Worm (Caenorhabditis elegans) whole organism, young adult: ENCODE data around the gene K03H9.3.

Source experiments
- B0019.2 ChIP-seq: fragments of 200-800 bp; sonication (Bioruptor generic); conservative IDR thresholded peaks from 2 replicates; pipeline ENCODE4 v1.3.6; 2022; ENCODE audit warnings: missing genetic modification reagents, missing genetic modification characterization, missing compliant biosample characterization
- B0035.1 ChIP-seq: sonication (generic microtip); optimal IDR thresholded peaks from 2 replicates; lab custom pipeline; 2016; ENCODE audit warnings: missing genetic modification characterization, mild to moderate bottlenecking, missing compliant biosample characterization, missing genotype, missing genetic modification reagents
- C06A6.2 ChIP-seq: fragments of 200-800 bp; sonication (Bioruptor generic); conservative IDR thresholded peaks from 2 replicates; pipeline ENCODE4 v1.3.6; 2022; ENCODE audit warnings: missing genetic modification characterization, missing compliant biosample characterization
- C17E4.6 ChIP-seq: fragments of 200-800 bp; sonication (Bioruptor generic); IDR thresholded peaks from 2 replicates; pipeline ENCODE4 v1.3.6; 2022; ENCODE audit warnings: missing genetic modification reagents, missing genetic modification characterization, missing compliant biosample characterization
- F37B4.10 ChIP-seq: fragments of 200-800 bp; sonication (Bioruptor generic); IDR thresholded peaks from 2 replicates; pipeline ENCODE4 v1.3.6; 2022; ENCODE audit warnings: missing genetic modification characterization, missing compliant biosample characterization
- F49E8.2 ChIP-seq: sonication (generic microtip); optimal IDR thresholded peaks from 3 replicates; lab custom pipeline; 2017; ENCODE audit warnings: missing genetic modification characterization, mild to moderate bottlenecking, missing compliant biosample characterization, antibody characterized with exemption, moderate library complexity; ENCODE audit not compliant: insufficient read depth
- F57C9.4 ChIP-seq: sonication (generic microtip); optimal IDR thresholded peaks from 2 replicates; lab custom pipeline; 2017; ENCODE audit warnings: mild to moderate bottlenecking, missing genetic modification characterization, missing compliant biosample characterization
- T07F8.4 ChIP-seq: sonication (generic microtip); optimal IDR thresholded peaks from 2 replicates; lab custom pipeline; 2016; ENCODE audit warnings: mild to moderate bottlenecking, missing genetic modification characterization, moderate library complexity, missing compliant biosample characterization
- Y67H2A.10 ChIP-seq: fragments of 200-800 bp; sonication (Bioruptor generic); conservative IDR thresholded peaks from 2 replicates; pipeline ENCODE4 v1.3.6; 2022; ENCODE audit warnings: missing genetic modification reagents, missing genetic modification characterization, missing compliant biosample characterization
- aptf-3 ChIP-seq: fragments of 200-800 bp; sonication (Bioruptor generic); IDR thresholded peaks from 2 replicates; pipeline ENCODE4 v1.3.6; 2022; ENCODE audit warnings: missing genetic modification characterization, missing compliant biosample characterization
- attf-5 ChIP-seq: fragments of 200-800 bp; sonication (Bioruptor generic); optimal IDR thresholded peaks from 2 replicates; lab custom pipeline; 2018; ENCODE audit warnings: mild to moderate bottlenecking, missing genetic modification characterization, missing compliant biosample characterization
- attf-6 ChIP-seq: fragments of 200-800 bp; sonication (Bioruptor generic); IDR thresholded peaks from 2 replicates; pipeline ENCODE4 v1.3.6; 2022; ENCODE audit warnings: missing genetic modification reagents, missing genetic modification characterization, missing compliant biosample characterization
- bed-1 ChIP-seq: fragments of 200-800 bp; sonication (Bioruptor generic); IDR thresholded peaks from 2 replicates; pipeline ENCODE4 v1.3.6; 2022; ENCODE audit warnings: missing genetic modification reagents, missing genetic modification characterization, missing compliant biosample characterization
- bed-2 ChIP-seq: fragments of 200-800 bp; sonication (Bioruptor generic); IDR thresholded peaks from 2 replicates; pipeline ENCODE4 v1.3.6; 2022; ENCODE audit warnings: missing genetic modification reagents, missing genetic modification characterization, missing compliant biosample characterization
- cebp-1 ChIP-seq, 2 experiments: fragments of 200-800 bp in 1 of 2; sonication (Bioruptor generic) in 1 of 2; sonication (generic microtip) in 1 of 2; IDR thresholded peaks in 1 of 2; optimal IDR thresholded peaks in 1 of 2; 2 replicates each; pipeline versions ENCODE4 v1.3.6 to Lab custom; 2017 to 2022; ENCODE audit warnings: missing compliant biosample characterization in 2 of 2, missing genetic modification characterization in 2 of 2, mild to moderate bottlenecking in 1 of 2, missing genetic modification reagents in 1 of 2, moderate library complexity in 1 of 2
- ceh-27 ChIP-seq: fragments of 200-800 bp; sonication (Bioruptor generic); optimal IDR thresholded peaks from 2 replicates; lab custom pipeline; 2018; ENCODE audit warnings: mild to moderate bottlenecking, missing genetic modification characterization, moderate library complexity, missing compliant biosample characterization
- ceh-40 ChIP-seq: fragments of 200-800 bp; sonication (Bioruptor generic); IDR thresholded peaks from 2 replicates; pipeline ENCODE4 v1.3.6; 2022; ENCODE audit warnings: missing genetic modification characterization, missing compliant biosample characterization
- ceh-91 ChIP-seq: fragments of 200-800 bp; sonication (Bioruptor generic); IDR thresholded peaks from 2 replicates; pipeline ENCODE4 v1.3.6; 2022; ENCODE audit warnings: missing genetic modification reagents, missing genetic modification characterization, missing compliant biosample characterization
- chd-7 ChIP-seq: sonication (generic microtip); optimal IDR thresholded peaks from 2 replicates; lab custom pipeline; 2016; ENCODE audit warnings: mild to moderate bottlenecking, missing genetic modification characterization, moderate library complexity, missing compliant biosample characterization
- dpl-1 ChIP-seq: fragments of 150-350 bp; optimal IDR thresholded peaks from 2 replicates; lab custom pipeline; 2014; ENCODE audit warnings: missing biosample characterization, missing genetic modification reagents, missing genetic modification characterization
- egl-18 ChIP-seq: fragments of 200-800 bp; sonication (Bioruptor generic); IDR thresholded peaks from 2 replicates; pipeline ENCODE4 v1.3.6; 2022; ENCODE audit warnings: missing genetic modification reagents, missing genetic modification characterization, missing compliant biosample characterization
- fkh-3 ChIP-seq: sonication (generic microtip); optimal IDR thresholded peaks from 2 replicates; lab custom pipeline; 2016; ENCODE audit warnings: mild to moderate bottlenecking, missing genetic modification characterization, missing compliant biosample characterization
- him-1 ChIP-seq: sonication (generic microtip); optimal IDR thresholded peaks from 2 replicates; lab custom pipeline; 2016; ENCODE audit warnings: missing genotype, missing genetic modification reagents, missing genetic modification characterization, missing compliant biosample characterization
- hmg-1.2 ChIP-seq: fragments of 200-800 bp; sonication (Bioruptor generic); IDR thresholded peaks from 2 replicates; pipeline ENCODE4 v1.3.6; 2022; ENCODE audit warnings: missing genetic modification reagents, missing genetic modification characterization, missing compliant biosample characterization
- hmg-20 ChIP-seq: fragments of 200-800 bp; sonication (Bioruptor generic); IDR thresholded peaks from 2 replicates; pipeline ENCODE4 v1.3.6; 2022; ENCODE audit warnings: missing genetic modification reagents, missing genetic modification characterization, missing compliant biosample characterization
- lir-1 ChIP-seq: fragments of 200-800 bp; sonication (Bioruptor generic); conservative IDR thresholded peaks from 2 replicates; pipeline ENCODE4 v1.3.6; 2022; ENCODE audit warnings: missing genetic modification reagents, missing genetic modification characterization, missing compliant biosample characterization
- lsl-1 ChIP-seq: fragments of 200-800 bp; sonication (Bioruptor generic); optimal IDR thresholded peaks from 2 replicates; lab custom pipeline; 2018; ENCODE audit warnings: mild to moderate bottlenecking, missing genetic modification characterization, moderate library complexity, missing compliant biosample characterization
- madf-10 ChIP-seq: sonication (generic microtip); optimal IDR thresholded peaks from 2 replicates; lab custom pipeline; 2016; ENCODE audit warnings: mild to moderate bottlenecking, missing genetic modification characterization, missing compliant biosample characterization
- madf-3 ChIP-seq: fragments of 200-800 bp; sonication (Bioruptor generic); IDR thresholded peaks from 2 replicates; pipeline ENCODE4 v1.3.6; 2022; ENCODE audit warnings: missing genetic modification reagents, missing genetic modification characterization, missing compliant biosample characterization
- madf-8 ChIP-seq: fragments of 200-800 bp; sonication (Bioruptor generic); conservative IDR thresholded peaks from 2 replicates; pipeline ENCODE4 v1.3.6; 2022; ENCODE audit warnings: missing genetic modification reagents, missing genetic modification characterization, missing compliant biosample characterization
- mel-28 ChIP-seq: sonication (generic microtip); optimal IDR thresholded peaks from 2 replicates; lab custom pipeline; 2016; ENCODE audit warnings: borderline replicate concordance, mild to moderate bottlenecking, missing genetic modification characterization, missing compliant biosample characterization
- nfya-1 ChIP-seq: sonication (generic microtip); optimal IDR thresholded peaks from 2 replicates; lab custom pipeline; 2017; ENCODE audit warnings: antibody characterized with exemption, missing compliant biosample characterization, missing genetic modification characterization, borderline replicate concordance; ENCODE audit not compliant: insufficient read depth
- pbrm-1 ChIP-seq: fragments of 200-800 bp; sonication (Bioruptor generic); IDR thresholded peaks from 2 replicates; pipeline ENCODE4 v1.3.6; 2022; ENCODE audit warnings: missing genetic modification reagents, missing genetic modification characterization, missing compliant biosample characterization
- pha-4 ChIP-seq: fragments of 150-350 bp; sonication (generic microtip); optimal IDR thresholded peaks from 2 replicates; lab custom pipeline; 2014; ENCODE audit warnings: missing biosample characterization, missing genetic modification reagents, missing genetic modification characterization
- rcor-1 ChIP-seq: fragments of 200-800 bp; sonication (Bioruptor generic); IDR thresholded peaks from 2 replicates; pipeline ENCODE4 v1.3.6; 2022; ENCODE audit warnings: missing genetic modification reagents, missing genetic modification characterization, missing compliant biosample characterization
- repo-1 ChIP-seq: sonication (generic microtip); optimal IDR thresholded peaks from 2 replicates; lab custom pipeline; 2017; ENCODE audit warnings: mild to moderate bottlenecking, missing genetic modification characterization, missing compliant biosample characterization
- sea-2 ChIP-seq: fragments of 200-800 bp; sonication (Bioruptor generic); IDR thresholded peaks from 2 replicates; pipeline ENCODE4 v1.3.6; 2022; ENCODE audit warnings: missing genetic modification characterization, missing compliant biosample characterization
- snpc-1.1 ChIP-seq: sonication (generic microtip); optimal IDR thresholded peaks from 2 replicates; lab custom pipeline; 2017; ENCODE audit warnings: missing genetic modification characterization, mild to moderate bottlenecking, missing compliant biosample characterization, antibody characterized with exemption, moderate library complexity, missing genotype, missing genetic modification reagents; ENCODE audit not compliant: insufficient read depth
- tbp1 ChIP-seq: fragments of 200-800 bp; sonication (Bioruptor generic); optimal IDR thresholded peaks from 2 replicates; lab custom pipeline; 2018; ENCODE audit warnings: mild to moderate bottlenecking, missing genetic modification characterization, missing compliant biosample characterization
- tbx-9 ChIP-seq: sonication (generic microtip); optimal IDR thresholded peaks from 2 replicates; lab custom pipeline; 2016; ENCODE audit warnings: borderline replicate concordance, missing genetic modification characterization, inconsistent platforms, missing compliant biosample characterization
- unc-62 ChIP-seq: fragments of 150-350 bp; optimal IDR thresholded peaks from 2 replicates; lab custom pipeline; 2014; ENCODE audit warnings: missing biosample characterization, missing genetic modification reagents, missing genetic modification characterization
- xnd-1 ChIP-seq: sonication (generic microtip); optimal IDR thresholded peaks from 2 replicates; lab custom pipeline; 2016; ENCODE audit warnings: missing genotype, missing genetic modification reagents, missing genetic modification characterization, missing compliant biosample characterization
- zfh-2 ChIP-seq: fragments of 200-800 bp; sonication (Bioruptor generic); conservative IDR thresholded peaks from 2 replicates; pipeline ENCODE4 v1.3.6; 2022; ENCODE audit warnings: missing genetic modification reagents, missing genetic modification characterization, missing compliant biosample characterization
- ztf-26 ChIP-seq: sonication (generic microtip); optimal IDR thresholded peaks from 2 replicates; lab custom pipeline; 2017; ENCODE audit warnings: missing genetic modification characterization, missing compliant biosample characterization
- ztf-28 ChIP-seq: fragments of 200-800 bp; sonication (Bioruptor generic); IDR thresholded peaks from 2 replicates; pipeline ENCODE4 v1.3.6; 2022; ENCODE audit warnings: missing genetic modification reagents, missing genetic modification characterization, missing compliant biosample characterization

K03H9.3 gene

ce11 chrII:6391195-6391594, 31.7 kb upstream of the K03H9.3 start, which contains the start of gene F58F12.3:
Gene F58F12.3, minus strand, starts transcription at chrII:6391295.
- TF ChIP-seq egl-18 (GFP tag; lab: Robert Waterston, UW), result no peak
- TF ChIP-seq chd-7, result no peak
- TF ChIP-seq bed-2 (GFP tag; lab: Robert Waterston, UW), result no peak
- TF ChIP-seq tbx-9, result no peak
- TF ChIP-seq sea-2 (GFP tag; lab: Robert Waterston, UW), result no peak
- no peak for TF ChIP-seq B0035.1 (tag; lab: Kevin White, UChicago)
- TF ChIP-seq snpc-1.1 (tag; lab: Kevin White, UChicago), result no peak
- TF ChIP-seq C17E4.6, result no peak
- no peak for TF ChIP-seq ceh-91
- TF ChIP-seq bed-1 (GFP tag; lab: Robert Waterston, UW), result no peak
- TF ChIP-seq hmg-20, result no peak
- no peak for TF ChIP-seq tbp1
- TF ChIP-seq lsl-1 (GFP tag; lab: Kevin White, UChicago), result no peak
- TF ChIP-seq madf-3 (GFP tag; lab: Robert Waterston, UW), result no peak
- TF ChIP-seq F57C9.4 (tag; lab: Kevin White, UChicago), result no peak
- TF ChIP-seq mel-28 (tag; lab: Kevin White, UChicago), result no peak
- no peak for TF ChIP-seq B0019.2 (GFP tag; lab: Robert Waterston, UW)
- no peak for TF ChIP-seq ztf-28 (GFP tag; lab: Robert Waterston, UW)
- no peak for TF ChIP-seq him-1 (tag; lab: Kevin White, UChicago)
- TF ChIP-seq, all 124 proteins: peak for 0

- no peak for TF ChIP-seq unc-62 (GFP tag; lab: Kevin White, UChicago)
- TF ChIP-seq cebp-1 (GFP tag; IDR thresholded peaks at IDR 0.05; lab: Robert Waterston, UW), result no peak
- TF ChIP-seq cebp-1 (tag; optimal IDR thresholded peaks at IDR 0.05; lab: Kevin White, UChicago), result no peak
- TF ChIP-seq madf-8 (GFP tag; lab: Robert Waterston, UW), result no peak
- TF ChIP-seq hmg-1.2 (GFP tag; lab: Robert Waterston, UW), result no peak
- TF ChIP-seq Y67H2A.10, result no peak
- no peak for TF ChIP-seq dpl-1 (GFP tag; lab: Kevin White, UChicago)
- no peak for TF ChIP-seq C06A6.2 (GFP tag; lab: Robert Waterston, UW)
- TF ChIP-seq xnd-1, result no peak
- TF ChIP-seq F37B4.10 (GFP tag; lab: Robert Waterston, UW), result no peak
- TF ChIP-seq madf-10, result no peak
- no peak for TF ChIP-seq lir-1 (GFP tag; lab: Robert Waterston, UW)
- no peak for TF ChIP-seq pha-4
Measured at ce11 chrII:6394037-6394436, 28.9 kb upstream of the K03H9.3 start.

ce11 chrII:6398406-6398805, 24.5 kb upstream of the K03H9.3 start, which contains the start of gene zig-10:
Gene zig-10, plus strand, starts transcription at chrII:6398706.
- TF ChIP-seq lir-1 (GFP tag; lab: Robert Waterston, UW), result no peak
- TF ChIP-seq chd-7, result no peak
- TF ChIP-seq T07F8.4, result no peak
- no peak for TF ChIP-seq rcor-1 (GFP tag; lab: Robert Waterston, UW)
- no peak for TF ChIP-seq F37B4.10 (GFP tag; lab: Robert Waterston, UW)
- TF ChIP-seq attf-6, result no peak
- no peak for TF ChIP-seq repo-1 (tag; lab: Kevin White, UChicago)
- TF ChIP-seq aptf-3 (GFP tag; lab: Robert Waterston, UW), result no peak
- TF ChIP-seq fkh-3 (tag; lab: Kevin White, UChicago), result no peak
- no peak for TF ChIP-seq nfya-1
- no peak for TF ChIP-seq ztf-26
- TF ChIP-seq attf-5, result no peak
- no peak for TF ChIP-seq pbrm-1 (GFP tag; lab: Robert Waterston, UW)
- TF ChIP-seq zfh-2 (GFP tag; lab: Robert Waterston, UW), result no peak
- no peak for TF ChIP-seq F49E8.2 (tag; lab: Kevin White, UChicago)
- no peak for TF ChIP-seq ceh-27
- no peak for TF ChIP-seq ceh-40 (GFP tag; lab: Robert Waterston, UW)
- no peak for TF ChIP-seq B0019.2 (GFP tag; lab: Robert Waterston, UW)
